Fruit fly (Drosophila melanogaster) whole organism, wandering third instar larva: Measurements from ENCODE around the gene CG45263.

Experiments used
- Dfd ChIP-seq: fragments of >200 bp; optimal IDR thresholded peaks from 2 replicates; lab custom pipeline; 2017; ENCODE audit warnings: missing biosample characterization, missing genetic modification characterization
- HLH106 ChIP-seq: fragments of 200-800 bp; optimal IDR thresholded peaks from 3 replicates; lab custom pipeline; 2019; ENCODE audit warnings: missing biosample characterization, mild to moderate bottlenecking, missing genetic modification characterization, moderate library complexity
- Jra ChIP-seq: sonication (Bioruptor generic); optimal IDR thresholded peaks from 2 replicates; lab custom pipeline; 2016; ENCODE audit warnings: missing biosample characterization, missing genetic modification characterization
- Mio ChIP-seq: sonication (Bioruptor generic); optimal IDR thresholded peaks from 2 replicates; lab custom pipeline; 2016; ENCODE audit warnings: missing biosample characterization, missing genetic modification characterization
- Myc ChIP-seq: fragments of >200 bp; optimal IDR thresholded peaks from 2 replicates; lab custom pipeline; 2017
- Vsx2 ChIP-seq: fragments of 200-300, 225-300 bp; sonication (Bioruptor generic); optimal IDR thresholded peaks from 2 replicates; lab custom pipeline; 2018; ENCODE audit warnings: missing biosample characterization, missing genetic modification characterization; ENCODE audit not compliant: partially characterized antibody
- dmrt93B ChIP-seq: fragments of 200-800 bp; sonication (Bioruptor generic); optimal IDR thresholded peaks from 2 replicates; lab custom pipeline; 2018; ENCODE audit warnings: missing biosample characterization, mild to moderate bottlenecking, missing genetic modification characterization
- h ChIP-seq: fragments of 200-800 bp; sonication (Bioruptor generic); optimal IDR thresholded peaks from 3 replicates; lab custom pipeline; 2016; ENCODE audit warnings: missing biosample characterization, mild to moderate bottlenecking, missing genetic modification characterization
- lola ChIP-seq: fragments of >200 bp; optimal IDR thresholded peaks from 2 replicates; lab custom pipeline; 2017; ENCODE audit warnings: missing biosample characterization, missing genetic modification characterization
- pan ChIP-seq: fragments of >200 bp; optimal IDR thresholded peaks from 2 replicates; lab custom pipeline; 2017
- usp ChIP-seq: fragments of >200 bp; optimal IDR thresholded peaks from 2 replicates; lab custom pipeline; 2017; ENCODE audit warnings: missing biosample characterization, missing genetic modification characterization

- TF ChIP-seq lola (GFP tag; lab: Kevin White, UChicago) = no peak
- no peak for TF ChIP-seq Dfd (GFP tag; lab: Kevin White, UChicago)
- no peak for TF ChIP-seq usp (GFP tag; lab: Kevin White, UChicago)
- no peak for TF ChIP-seq Vsx2 (GFP tag; lab: Kevin White, UChicago)
- TF ChIP-seq h (GFP tag; lab: Kevin White, UChicago) = peak; percentile 10
- TF ChIP-seq dmrt93B = no peak
- TF ChIP-seq Myc (lab: Kevin White, UChicago) = no peak
- no peak for TF ChIP-seq Jra (GFP tag; lab: Kevin White, UChicago)
- no peak for TF ChIP-seq Mio (GFP tag; lab: Kevin White, UChicago)
- TF ChIP-seq HLH106 (tag; lab: Kevin White, UChicago) = peak; percentile 43
- TF ChIP-seq pan (lab: Kevin White, UChicago) = no peak
These were observed 122.4 kb downstream of the CG45263 start for dm6 chr3R:8354969-8355368.
